Fruit fly (Drosophila melanogaster) whole organism, adult: ENCODE measurements around the gene Eaf6.
A peak's percentile ranks its signal among the peaks of the same experiment; 100 is the strongest.

Experiments used
- CG12768 ChIP-seq: fragments of 200-800 bp; sonication (Bioruptor generic); optimal IDR thresholded peaks from 2 replicates; lab custom pipeline; 2017; ENCODE audit warnings: missing biosample characterization, missing genetic modification characterization, mild to moderate bottlenecking, moderate library complexity, missing genetic modification reagents
- CG14711 ChIP-seq: fragments of 200-800 bp; sonication (Bioruptor generic); optimal IDR thresholded peaks from 2 replicates; lab custom pipeline; 2018; ENCODE audit warnings: missing biosample characterization, mild to moderate bottlenecking, missing genetic modification characterization, moderate library complexity
- CG1620 ChIP-seq: fragments of 200-800 bp; sonication (Bioruptor generic); optimal IDR thresholded peaks from 2 replicates; lab custom pipeline; 2016; ENCODE audit warnings: missing biosample characterization, missing genetic modification characterization
- CG5204 ChIP-seq: fragments of 200-800 bp; sonication (Bioruptor generic); optimal IDR thresholded peaks from 2 replicates; lab custom pipeline; 2016; ENCODE audit warnings: missing biosample characterization, missing genetic modification characterization
- CG7045 ChIP-seq: fragments of 200-800 bp; sonication (Bioruptor generic); optimal IDR thresholded peaks from 2 replicates; lab custom pipeline; 2017; ENCODE audit warnings: missing biosample characterization, mild to moderate bottlenecking, missing genetic modification characterization
- Crg-1 ChIP-seq: fragments of 200-800 bp; sonication (Bioruptor generic); optimal IDR thresholded peaks from 2 replicates; lab custom pipeline; 2016; ENCODE audit warnings: missing biosample characterization, missing genetic modification characterization
- Hr96 ChIP-seq: fragments of 200-800 bp; sonication (Bioruptor generic); optimal IDR thresholded peaks from 2 replicates; lab custom pipeline; 2016; ENCODE audit warnings: missing biosample characterization, missing genetic modification characterization
- Mnt ChIP-seq: fragments of 200-800 bp; sonication (Bioruptor generic); optimal IDR thresholded peaks from 2 replicates; lab custom pipeline; 2016; ENCODE audit warnings: missing biosample characterization, mild to moderate bottlenecking, missing genetic modification characterization
- bab1 ChIP-seq: fragments of 200-800 bp; sonication (Bioruptor generic); optimal IDR thresholded peaks from 3 replicates; lab custom pipeline; 2019; ENCODE audit warnings: missing biosample characterization, mild to moderate bottlenecking, missing genetic modification characterization, moderate library complexity
- cic ChIP-seq: fragments of 200-800 bp; sonication (Bioruptor generic); optimal IDR thresholded peaks from 2 replicates; lab custom pipeline; 2017; ENCODE audit warnings: missing biosample characterization, mild to moderate bottlenecking, missing genetic modification characterization, moderate library complexity
- kay ChIP-seq: fragments of 200-800 bp; sonication (Bioruptor generic); peaks from one replicate; lab custom pipeline; 2016; ENCODE audit warnings: missing biosample characterization, missing genetic modification characterization, borderline replicate concordance
- pad ChIP-seq: fragments of 200-800 bp; sonication (Bioruptor generic); optimal IDR thresholded peaks from 3 replicates; lab custom pipeline; 2017; ENCODE audit warnings: missing biosample characterization, missing genetic modification characterization, mild to moderate bottlenecking, moderate library complexity, missing genetic modification reagents
- toe ChIP-seq: fragments of 200-800 bp; sonication (Bioruptor generic); optimal IDR thresholded peaks from 2 replicates; lab custom pipeline; 2016; ENCODE audit warnings: missing biosample characterization, missing genetic modification characterization

DNA sequence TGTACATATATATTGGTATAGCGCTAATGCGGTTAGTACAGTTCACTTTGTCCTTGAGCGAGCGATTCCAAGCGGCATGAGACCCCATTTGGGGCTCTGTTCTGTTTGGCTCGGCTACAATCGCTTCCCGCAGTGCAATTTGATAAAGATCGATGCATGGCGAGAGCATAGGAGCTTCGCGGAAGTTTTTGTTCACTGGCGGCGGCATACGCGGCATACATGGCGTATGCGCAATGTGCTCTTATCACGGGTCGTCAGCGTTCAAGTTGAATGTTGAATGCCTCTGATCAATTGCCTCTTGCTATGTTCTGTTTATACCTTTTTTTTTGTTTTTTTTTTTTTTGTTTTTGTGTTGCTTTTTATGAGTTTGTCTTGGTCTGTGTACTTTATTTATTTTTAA is 33.0 kb upstream of the Eaf6 start:
- no peak for TF ChIP-seq Mnt (GFP tag; lab: Kevin White, UChicago)
- TF ChIP-seq bab1 (GFP tag; lab: Kevin White, UChicago): no peak
- TF ChIP-seq CG12768 (GFP tag; lab: Kevin White, UChicago): no peak
- TF ChIP-seq pad: no peak
- no peak for TF ChIP-seq Hr96 (GFP tag; lab: Kevin White, UChicago)
- no peak for TF ChIP-seq CG1620 (GFP tag; lab: Kevin White, UChicago)
- TF ChIP-seq CG14711: no peak
- no peak for TF ChIP-seq CG7045 (GFP tag; lab: Kevin White, UChicago)
- peak; percentile 44 for TF ChIP-seq kay (GFP tag; lab: Kevin White, UChicago)
- TF ChIP-seq Crg-1 (GFP tag; lab: Kevin White, UChicago): no peak
- TF ChIP-seq cic: no peak
- TF ChIP-seq toe: no peak
- no peak for TF ChIP-seq CG5204
